Worm (Caenorhabditis elegans): ENCODE results near the gene C25A8.1.

DNA sequence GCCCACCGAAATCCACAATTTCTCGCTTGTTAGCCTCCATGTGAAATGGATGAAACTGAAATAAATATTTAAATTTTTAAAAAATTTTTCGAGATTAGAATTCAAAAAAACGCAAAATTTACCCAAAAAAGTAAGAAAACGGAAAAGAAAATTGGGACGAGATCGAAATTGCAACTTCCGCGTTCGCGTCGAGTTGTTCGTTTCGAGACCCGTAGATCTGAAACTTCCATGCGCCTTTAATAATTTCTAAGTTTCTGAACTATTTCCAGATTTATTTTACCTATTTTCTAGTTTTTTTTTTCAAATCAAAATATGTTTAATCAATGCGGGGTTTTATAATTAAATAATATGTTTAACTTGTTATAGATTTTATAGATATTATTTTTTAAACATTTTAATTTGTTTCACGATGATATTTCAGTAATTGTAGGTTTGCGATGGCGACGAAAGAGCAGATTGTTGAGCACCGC lies 33.8 kb upstream of the C25A8.1 start, which contains the start of the genes pgl-1 and him-3:
- TF ChIP-seq him-1 (tag; optimal IDR thresholded peaks at IDR 0.05) (no peak), W03F9.2 (tag; optimal IDR thresholded peaks at IDR 0.05) (no peak), dao-5 (tag; optimal IDR thresholded peaks at IDR 0.05) (no peak)
